Fruit fly (Drosophila melanogaster) whole organism, prepupa: ENCODE measurements around the gene Dci.

Experiments
- CG10631 ChIP-seq: fragments of 200-800 bp; sonication (Bioruptor generic); optimal IDR thresholded peaks from 2 replicates; lab custom pipeline; 2016; ENCODE audit warnings: missing biosample characterization, missing genetic modification characterization
- CG11762 ChIP-seq: fragments of 200-800 bp; sonication (Bioruptor generic); optimal IDR thresholded peaks from 3 replicates; lab custom pipeline; 2016; ENCODE audit warnings: missing biosample characterization, missing genetic modification characterization; ENCODE audit not compliant: insufficient read depth
- CG1621 ChIP-seq: fragments of 200-800 bp; sonication (Bioruptor generic); optimal IDR thresholded peaks from 3 replicates; lab custom pipeline; 2018; ENCODE audit warnings: missing biosample characterization, mild to moderate bottlenecking, missing genetic modification characterization
- CG16779 ChIP-seq: fragments of 200-800 bp; sonication (Bioruptor generic); optimal IDR thresholded peaks from 3 replicates; lab custom pipeline; 2017; ENCODE audit warnings: missing biosample characterization, mild to moderate bottlenecking, missing genetic modification characterization
- CG3032 ChIP-seq: fragments of 200-800 bp; optimal IDR thresholded peaks from 2 replicates; lab custom pipeline; 2019; ENCODE audit warnings: missing biosample characterization, mild to moderate bottlenecking, missing genetic modification characterization, moderate library complexity
- CG31627 ChIP-seq: fragments of 200-800 bp; sonication (Bioruptor generic); optimal IDR thresholded peaks from 3 replicates; lab custom pipeline; 2016; ENCODE audit warnings: missing biosample characterization, missing genetic modification characterization
- CG34406 ChIP-seq: fragments of 200-800 bp; sonication (Bioruptor generic); optimal IDR thresholded peaks from 3 replicates; lab custom pipeline; 2016; ENCODE audit warnings: missing biosample characterization, missing genetic modification characterization
- CG3919 ChIP-seq: fragments of 200-800 bp; sonication (Bioruptor generic); optimal IDR thresholded peaks from 3 replicates; lab custom pipeline; 2016; ENCODE audit warnings: missing biosample characterization, missing genetic modification characterization
- CG4318 ChIP-seq: fragments of 200-800 bp; sonication (Bioruptor generic); optimal IDR thresholded peaks from 3 replicates; lab custom pipeline; 2017; ENCODE audit warnings: missing biosample characterization, mild to moderate bottlenecking, missing genetic modification characterization
- CG6163 ChIP-seq: fragments of 200-800 bp; sonication (Bioruptor generic); IDR thresholded peaks from 3 replicates; pipeline ENCODE4 v1.3.6; 2022; ENCODE audit warnings: missing biosample characterization, missing genetic modification characterization
- CG6808 ChIP-seq: fragments of 200-800 bp; sonication (Bioruptor generic); optimal IDR thresholded peaks from 3 replicates; lab custom pipeline; 2017; ENCODE audit warnings: missing biosample characterization, missing genetic modification characterization, mild to moderate bottlenecking, moderate library complexity, missing genetic modification reagents
- CG6854 ChIP-seq: fragments of 200-800 bp; sonication (Bioruptor generic); optimal IDR thresholded peaks from 2 replicates; lab custom pipeline; 2017; ENCODE audit warnings: missing biosample characterization, mild to moderate bottlenecking, missing genetic modification characterization
- CG7368 ChIP-seq: fragments of 200-800 bp; sonication (Bioruptor generic); optimal IDR thresholded peaks from 3 replicates; lab custom pipeline; 2016; ENCODE audit warnings: missing biosample characterization, missing genetic modification characterization
- CG8119 ChIP-seq: fragments of 200-800 bp; sonication (Bioruptor generic); IDR thresholded peaks from 3 replicates; pipeline ENCODE4 v1.3.6; 2022; ENCODE audit warnings: missing biosample characterization, missing genetic modification characterization
- CG8319 ChIP-seq: fragments of 200-800 bp; sonication (Bioruptor generic); optimal IDR thresholded peaks from 3 replicates; lab custom pipeline; 2016; ENCODE audit warnings: missing biosample characterization, missing genetic modification characterization
- CG8632 ChIP-seq: fragments of 200-800 bp; sonication (Bioruptor generic); optimal IDR thresholded peaks from 3 replicates; lab custom pipeline; 2016; ENCODE audit warnings: missing biosample characterization, missing genetic modification characterization
- Eip78C ChIP-seq: fragments of 200-800 bp; sonication (Bioruptor generic); peaks from one replicate; lab custom pipeline; 2016; ENCODE audit warnings: missing biosample characterization, missing genetic modification characterization
- Eip93F ChIP-seq: fragments of 200-800 bp; sonication (Bioruptor generic); optimal IDR thresholded peaks from 2 replicates; lab custom pipeline; 2016; ENCODE audit warnings: missing biosample characterization, mild to moderate bottlenecking, missing genetic modification characterization
- Ets21C ChIP-seq: fragments of 200-800 bp; sonication (Bioruptor generic); optimal IDR thresholded peaks from 3 replicates; lab custom pipeline; 2016; ENCODE audit warnings: missing biosample characterization, missing genetic modification characterization
- Ets96B ChIP-seq: fragments of 200-800 bp; optimal IDR thresholded peaks from 2 replicates; lab custom pipeline; 2019; ENCODE audit warnings: missing biosample characterization, mild to moderate bottlenecking, missing genetic modification characterization, moderate library complexity
- Gug ChIP-seq: fragments of 200-800 bp; sonication (Bioruptor generic); IDR thresholded peaks from 2 replicates; pipeline ENCODE4 v1.3.6; 2022; ENCODE audit warnings: missing biosample characterization, missing genetic modification characterization
- Hr38 ChIP-seq: sonication (Bioruptor generic); optimal IDR thresholded peaks from 2 replicates; lab custom pipeline; 2016; ENCODE audit warnings: missing biosample characterization, missing genetic modification characterization
- Hr39 ChIP-seq: fragments of 200-800 bp; sonication (Bioruptor generic); optimal IDR thresholded peaks from 2 replicates; lab custom pipeline; 2016; ENCODE audit warnings: missing biosample characterization, missing genetic modification characterization
- Hr4 ChIP-seq: fragments of 200-800 bp; sonication (Bioruptor generic); optimal IDR thresholded peaks from 3 replicates; lab custom pipeline; 2016; ENCODE audit warnings: missing biosample characterization, missing genetic modification characterization
- Lpt ChIP-seq: fragments of 200-800 bp; sonication (Bioruptor generic); optimal IDR thresholded peaks from 3 replicates; lab custom pipeline; 2016; ENCODE audit warnings: missing biosample characterization, missing genetic modification characterization
- OdsH ChIP-seq: fragments of 200-800 bp; sonication (Bioruptor generic); optimal IDR thresholded peaks from 3 replicates; lab custom pipeline; 2016; ENCODE audit warnings: missing biosample characterization, missing genetic modification characterization
- Smox ChIP-seq: fragments of 200-800 bp; sonication (Bioruptor generic); optimal IDR thresholded peaks from 3 replicates; lab custom pipeline; 2016; ENCODE audit warnings: missing biosample characterization, missing genetic modification characterization
- Sox102F ChIP-seq: fragments of 200-800 bp; sonication (Bioruptor generic); optimal IDR thresholded peaks from 2 replicates; lab custom pipeline; 2016; ENCODE audit warnings: missing biosample characterization, mild to moderate bottlenecking, missing genetic modification characterization
- Sox14 ChIP-seq: fragments of 200-800 bp; sonication (Bioruptor generic); optimal IDR thresholded peaks from 3 replicates; lab custom pipeline; 2016; ENCODE audit warnings: missing biosample characterization, missing genetic modification characterization
- acj6 ChIP-seq: fragments of 200-800 bp; sonication (Bioruptor generic); optimal IDR thresholded peaks from 3 replicates; lab custom pipeline; 2016; ENCODE audit warnings: missing biosample characterization, missing genetic modification characterization
- cyc ChIP-seq: fragments of 200-800 bp; sonication (Bioruptor generic); optimal IDR thresholded peaks from 3 replicates; lab custom pipeline; 2016; ENCODE audit warnings: missing biosample characterization, missing genetic modification characterization
- dac ChIP-seq: fragments of 200-800 bp; sonication (Bioruptor generic); optimal IDR thresholded peaks from 2 replicates; lab custom pipeline; 2017; ENCODE audit warnings: missing biosample characterization, mild to moderate bottlenecking, missing genetic modification characterization
- dsx ChIP-seq: fragments of 200-800 bp; optimal IDR thresholded peaks from 3 replicates; lab custom pipeline; 2019; ENCODE audit warnings: missing biosample characterization, mild to moderate bottlenecking, missing genetic modification characterization, moderate library complexity; ENCODE audit not compliant: poor library complexity, severe bottlenecking
- eg ChIP-seq: fragments of 200-800 bp; sonication (Bioruptor generic); IDR thresholded peaks from 3 replicates; pipeline ENCODE4 v1.3.6; 2022; ENCODE audit warnings: missing biosample characterization, missing genetic modification characterization
- esn ChIP-seq: fragments of 200-800 bp; sonication (Bioruptor generic); optimal IDR thresholded peaks from 2 replicates; lab custom pipeline; 2016; ENCODE audit warnings: missing biosample characterization, mild to moderate bottlenecking, missing genetic modification characterization, moderate library complexity
- fd59A ChIP-seq: fragments of 200-800 bp; sonication (Bioruptor generic); optimal IDR thresholded peaks from 2 replicates; lab custom pipeline; 2017; ENCODE audit warnings: missing biosample characterization, mild to moderate bottlenecking, missing genetic modification characterization, missing genetic modification reagents
- fkh ChIP-seq: fragments of 200-800 bp; sonication (Bioruptor generic); optimal IDR thresholded peaks from 3 replicates; lab custom pipeline; 2017; ENCODE audit warnings: missing biosample characterization, mild to moderate bottlenecking, missing genetic modification characterization, moderate library complexity
- lz ChIP-seq: fragments of 200-800 bp; sonication (Bioruptor generic); optimal IDR thresholded peaks from 3 replicates; lab custom pipeline; 2016; ENCODE audit warnings: missing biosample characterization, missing genetic modification characterization
- net ChIP-seq: fragments of 200-800 bp; sonication (Bioruptor generic); optimal IDR thresholded peaks from 3 replicates; lab custom pipeline; 2016; ENCODE audit warnings: missing biosample characterization, missing genetic modification characterization
- pdm3 ChIP-seq: fragments of 200-800 bp; sonication (Bioruptor generic); optimal IDR thresholded peaks from 3 replicates; lab custom pipeline; 2016; ENCODE audit warnings: missing biosample characterization, missing genetic modification characterization
- spab ChIP-seq: fragments of 200-800 bp; sonication (Bioruptor generic); optimal IDR thresholded peaks from 2 replicates; lab custom pipeline; 2017; ENCODE audit warnings: missing biosample characterization, mild to moderate bottlenecking, missing genetic modification characterization, missing genetic modification reagents
- ss ChIP-seq, 2 experiments: fragments of 200-800 bp; sonication (Bioruptor generic); optimal IDR thresholded peaks; 2 replicates in 1 of 2; 3 replicates in 1 of 2; lab custom pipeline; 2017 to 2018; ENCODE audit warnings: mild to moderate bottlenecking in 2 of 2, missing biosample characterization in 2 of 2, missing genetic modification characterization in 2 of 2, moderate library complexity in 1 of 2
- svp ChIP-seq: fragments of 200-800 bp; sonication (Bioruptor generic); peaks from one replicate; lab custom pipeline; 2016; ENCODE audit warnings: missing biosample characterization, missing genetic modification characterization
- topi ChIP-seq: fragments of 200-800 bp; sonication (Bioruptor generic); optimal IDR thresholded peaks from 3 replicates; lab custom pipeline; 2016; ENCODE audit warnings: missing biosample characterization, missing genetic modification characterization
- vri ChIP-seq: fragments of 200-800 bp; sonication (Bioruptor generic); optimal IDR thresholded peaks from 3 replicates; lab custom pipeline; 2016; ENCODE audit warnings: missing biosample characterization, mild to moderate bottlenecking, missing genetic modification characterization

Gene Dci

dm6 chr3L:822619-823018 is 28.5 kb upstream of the Dci start (continued):
- TF ChIP-seq CG1621 (peak; percentile 37), Hr38 (GFP tag; lab: Kevin White, UChicago) (no peak), CG8119 (GFP tag; lab: Robert Waterston, UW) (peak; percentile 52; the same call in 1 of the 3 replicates), Ets21C (peak; percentile 62), dac (GFP tag; lab: Kevin White, UChicago) (no peak), eg (GFP tag; lab: Robert Waterston, UW) (peak; percentile 58), Sox14 (GFP tag; lab: Kevin White, UChicago) (peak; percentile 80), spab (GFP tag; lab: Kevin White, UChicago) (peak; percentile 69), CG6808 (GFP tag; lab: Kevin White, UChicago) (peak; percentile 70), Eip78C (peak; percentile 93), Hr4 (GFP tag; lab: Kevin White, UChicago) (peak; percentile 34), esn (peak; percentile 81), fd59A (GFP tag; lab: Kevin White, UChicago) (peak; percentile 45), Ets96B (peak; percentile 73)

- TF ChIP-seq OdsH (no peak), lz (GFP tag; lab: Kevin White, UChicago) (no peak), Hr38 (GFP tag; lab: Kevin White, UChicago) (no peak), Hr39 (no peak), CG8119 (GFP tag; lab: Robert Waterston, UW) (no peak), Eip93F (GFP tag; lab: Kevin White, UChicago) (no peak), CG6163 (GFP tag; lab: Robert Waterston, UW) (0 out of 3 replicates have a peak, but pooled peaks have one; percentile 3), net (no peak), CG10631 (GFP tag; lab: Kevin White, UChicago) (no peak), CG4318 (GFP tag; lab: Kevin White, UChicago) (no peak), CG3919 (GFP tag; lab: Kevin White, UChicago) (peak; percentile 15), Sox102F (GFP tag; lab: Kevin White, UChicago) (no peak), CG16779 (tag; lab: Kevin White, UChicago) (no peak), Smox (GFP tag; lab: Kevin White, UChicago) (no peak), spab (GFP tag; lab: Kevin White, UChicago) (no peak), svp (GFP tag; lab: Kevin White, UChicago) (peak; percentile 35), Eip78C (peak; percentile 14), Ets21C (no peak)
Measured at dm6 chr3L:823597-823996, 27.5 kb upstream of the Dci start.

dm6 chr3L:824444-824843 is 26.7 kb upstream of the Dci start:
- TF ChIP-seq CG11762 (no peak), Sox102F (GFP tag; lab: Kevin White, UChicago) (peak; percentile 75), CG4318 (GFP tag; lab: Kevin White, UChicago) (peak; percentile 77), cyc (GFP tag; lab: Kevin White, UChicago) (peak; percentile 39), topi (GFP tag; lab: Kevin White, UChicago) (peak; percentile 69), CG8632 (GFP tag; lab: Kevin White, UChicago) (peak; percentile 38), Lpt (GFP tag; lab: Kevin White, UChicago) (peak; percentile 71), Eip93F (GFP tag; lab: Kevin White, UChicago) (no peak), CG6854 (GFP tag; lab: Kevin White, UChicago) (peak; percentile 26), CG7368 (GFP tag; lab: Kevin White, UChicago) (peak; percentile 16), dsx (GFP tag; lab: Kevin White, UChicago) (peak; percentile 65), CG10631 (GFP tag; lab: Kevin White, UChicago) (peak; percentile 65), eg (GFP tag; lab: Robert Waterston, UW) (peak; percentile 76), acj6 (GFP tag; lab: Kevin White, UChicago) (peak; percentile 74), fkh (GFP tag; lab: Kevin White, UChicago) (no peak), vri (GFP tag; lab: Kevin White, UChicago) (peak; percentile 55), CG3032 (peak; percentile 78), Hr38 (GFP tag; lab: Kevin White, UChicago) (no peak), CG16779 (tag; lab: Kevin White, UChicago) (no peak), Gug (peak; percentile 75), CG34406 (GFP tag; lab: Kevin White, UChicago) (peak; percentile 60), ss (GFP tag; optimal IDR thresholded peaks at IDR 0.05; lab: Kevin White, UChicago) (peak in 1 of 2 experiments; percentile 53), CG8319 (peak; percentile 68), Sox14 (GFP tag; lab: Kevin White, UChicago) (peak; percentile 79), esn (peak; percentile 79), svp (GFP tag; lab: Kevin White, UChicago) (peak; percentile 76), CG8119 (GFP tag; lab: Robert Waterston, UW) (peak; percentile 89), lz (GFP tag; lab: Kevin White, UChicago) (peak; percentile 41), OdsH (peak; percentile 82), net (peak; percentile 74), pdm3 (no peak), CG3919 (GFP tag; lab: Kevin White, UChicago) (peak; percentile 57), CG31627 (GFP tag; lab: Kevin White, UChicago) (peak; percentile 74)
